Fruit fly (Drosophila melanogaster) whole organism, embryonic: ENCODE results near the gene CG9630.

Source experiments
- ATbp ChIP-seq: fragments of 200-800 bp; sonication (Bioruptor generic); optimal IDR thresholded peaks from 2 replicates; lab custom pipeline; 2017; ENCODE audit warnings: missing biosample characterization, mild to moderate bottlenecking, missing genetic modification characterization, missing genetic modification reagents
- Asciz ChIP-seq: fragments of 200-800 bp; sonication (Bioruptor generic); optimal IDR thresholded peaks from 2 replicates; lab custom pipeline; 2017; ENCODE audit warnings: missing biosample characterization, mild to moderate bottlenecking, missing genetic modification characterization, missing genetic modification reagents
- Awh ChIP-seq: fragments of 200-800 bp; sonication (Bioruptor generic); IDR thresholded peaks from 2 replicates; pipeline ENCODE4, ENCODE4 v1.3.6; 2022; ENCODE audit warnings: missing biosample characterization, missing genetic modification characterization
- BEAF-32 ChIP-seq: fragments of 200-800 bp; sonication (Bioruptor generic); optimal IDR thresholded peaks from 3 replicates; lab custom pipeline; 2017; ENCODE audit warnings: missing biosample characterization, missing genetic modification characterization, mild to moderate bottlenecking, moderate library complexity, missing genetic modification reagents
- CG10654 ChIP-seq: fragments of 200-800 bp; sonication (Bioruptor generic); optimal IDR thresholded peaks from 2 replicates; lab custom pipeline; 2016; ENCODE audit warnings: missing biosample characterization, missing genetic modification characterization
- CG14667 ChIP-seq: fragments of 200-800 bp; sonication (Bioruptor generic); IDR thresholded peaks from 2 replicates; pipeline ENCODE4 v1.3.6; 2022; ENCODE audit warnings: missing biosample characterization, missing genetic modification characterization
- CG14710 ChIP-seq: fragments of 200-800 bp; sonication (Bioruptor generic); optimal IDR thresholded peaks from 3 replicates; lab custom pipeline; 2019; ENCODE audit warnings: missing biosample characterization, mild to moderate bottlenecking, missing genetic modification characterization, moderate library complexity
- CG17186 ChIP-seq: fragments of 200-800 bp; sonication (Bioruptor generic); optimal IDR thresholded peaks from 3 replicates; lab custom pipeline; 2017; ENCODE audit warnings: missing biosample characterization, missing genetic modification reagents, missing genetic modification characterization
- CG17361 ChIP-seq: fragments of 200-800 bp; sonication (Bioruptor generic); IDR thresholded peaks from 3 replicates; pipeline ENCODE4 v1.3.6; 2022; ENCODE audit warnings: missing biosample characterization, missing genetic modification characterization
- CG17612 ChIP-seq: fragments of 200-800 bp; sonication (Bioruptor generic); IDR thresholded peaks from 2 replicates; pipeline ENCODE4 v1.3.6; 2022; ENCODE audit warnings: missing biosample characterization, missing genetic modification characterization
- CG18764 ChIP-seq: fragments of 200-800 bp; sonication (Bioruptor generic); optimal IDR thresholded peaks from 3 replicates; lab custom pipeline; 2016; ENCODE audit warnings: missing biosample characterization, missing genetic modification characterization
- CG32532 ChIP-seq: fragments of 200-800 bp; sonication (Bioruptor generic); IDR thresholded peaks from 2 replicates; pipeline ENCODE4 v1.3.6; 2022; ENCODE audit warnings: missing biosample characterization, missing genetic modification characterization
- CG4282 ChIP-seq: fragments of 200-800 bp; sonication (Bioruptor generic); optimal IDR thresholded peaks from 2 replicates; lab custom pipeline; 2016; ENCODE audit warnings: missing biosample characterization, missing genetic modification characterization
- CG6654 ChIP-seq: fragments of 200-800 bp; sonication (Bioruptor generic); optimal IDR thresholded peaks from 2 replicates; lab custom pipeline; 2017; ENCODE audit warnings: missing biosample characterization, mild to moderate bottlenecking, missing genetic modification characterization
- CG6683 ChIP-seq: fragments of 200-800 bp; sonication (Bioruptor generic); optimal IDR thresholded peaks from 2 replicates; lab custom pipeline; 2017; ENCODE audit warnings: missing biosample characterization, mild to moderate bottlenecking, missing genetic modification characterization, missing genetic modification reagents
- CG8388 ChIP-seq: fragments of 200-800 bp; sonication (Bioruptor generic); optimal IDR thresholded peaks from 2 replicates; lab custom pipeline; 2019; ENCODE audit warnings: missing biosample characterization, mild to moderate bottlenecking, missing genetic modification characterization, moderate library complexity
- CG9727 ChIP-seq: fragments of 200-800 bp; sonication (Bioruptor generic); optimal IDR thresholded peaks from 3 replicates; lab custom pipeline; 2017; ENCODE audit warnings: missing biosample characterization, mild to moderate bottlenecking, missing genetic modification characterization
- CTCF ChIP-seq: fragments of 200-800 bp; sonication (Bioruptor generic); optimal IDR thresholded peaks from 2 replicates; lab custom pipeline; 2017; ENCODE audit warnings: missing biosample characterization, mild to moderate bottlenecking, missing genetic modification characterization, moderate library complexity
- D ChIP-seq, 2 experiments: fragments of 200-800 bp in 1 of 2; fragments of >200 bp in 1 of 2; sonication (Bioruptor generic) in 1 of 2; optimal IDR thresholded peaks; 2 replicates in 1 of 2; 3 replicates in 1 of 2; lab custom pipeline; 2017; ENCODE audit warnings: mild to moderate bottlenecking in 1 of 2, missing biosample characterization in 1 of 2, missing genetic modification characterization in 1 of 2, missing genetic modification reagents in 1 of 2
- Ets65A ChIP-seq: fragments of 200-800 bp; sonication (Bioruptor generic); peaks from one replicate; lab custom pipeline; 2016; ENCODE audit warnings: missing biosample characterization, missing genetic modification characterization
- HHEX ChIP-seq: fragments of 200-800 bp; sonication (Bioruptor generic); optimal IDR thresholded peaks from 3 replicates; lab custom pipeline; 2017; ENCODE audit warnings: missing biosample characterization, mild to moderate bottlenecking, missing genetic modification characterization, missing genetic modification reagents
- HLH3B ChIP-seq: fragments of 200-800 bp; sonication (Bioruptor generic); IDR thresholded peaks from 2 replicates; pipeline ENCODE4 v1.3.6; 2022; ENCODE audit warnings: missing biosample characterization, missing genetic modification characterization
- HLH54F ChIP-seq: fragments of 200-800 bp; sonication (Bioruptor generic); optimal IDR thresholded peaks from 3 replicates; lab custom pipeline; 2016; ENCODE audit warnings: missing biosample characterization, missing genetic modification characterization
- Hr78 ChIP-seq, 2 experiments: fragments of 200-800 bp in 1 of 2; fragments of >200 bp in 1 of 2; sonication (Bioruptor generic) in 1 of 2; optimal IDR thresholded peaks; 2 replicates each; lab custom pipeline; 2017 to 2019; ENCODE audit warnings: missing biosample characterization in 2 of 2, missing genetic modification characterization in 2 of 2, mild to moderate bottlenecking in 1 of 2, moderate library complexity in 1 of 2
- Kr ChIP-seq: fragments of 200-800 bp; sonication (Bioruptor generic); optimal IDR thresholded peaks from 2 replicates; lab custom pipeline; 2017; ENCODE audit warnings: missing biosample characterization, mild to moderate bottlenecking, missing genetic modification characterization
- Mes4 ChIP-seq: fragments of 200-800 bp; sonication (Bioruptor generic); optimal IDR thresholded peaks from 2 replicates; lab custom pipeline; 2016; ENCODE audit warnings: missing biosample characterization, missing genetic modification characterization
- NC2α ChIP-seq: fragments of 200-800 bp; sonication (Bioruptor generic); optimal IDR thresholded peaks from 2 replicates; lab custom pipeline; 2016; ENCODE audit warnings: missing biosample characterization, missing genetic modification characterization
- NK7.1 ChIP-seq: fragments of 200-800 bp; sonication (Bioruptor generic); optimal IDR thresholded peaks from 3 replicates; lab custom pipeline; 2016; ENCODE audit warnings: missing biosample characterization, missing genetic modification characterization
- Opbp ChIP-seq: fragments of 200-800 bp; sonication (Bioruptor generic); IDR thresholded peaks from 3 replicates; pipeline ENCODE4 v1.3.6; 2022; ENCODE audit warnings: missing biosample characterization, missing genetic modification characterization; ENCODE audit not compliant: partially characterized antibody
- Sin3A ChIP-seq: fragments of >200 bp; optimal IDR thresholded peaks from 2 replicates; lab custom pipeline; 2018
- Sox100B ChIP-seq: fragments of 200-800 bp; sonication (Bioruptor generic); optimal IDR thresholded peaks from 3 replicates; lab custom pipeline; 2018; ENCODE audit warnings: missing biosample characterization, mild to moderate bottlenecking, missing genetic modification characterization
- aop ChIP-seq: fragments of 200-800 bp; sonication (Bioruptor generic); IDR thresholded peaks from 2 replicates; pipeline ENCODE4 v1.3.6; 2022; ENCODE audit warnings: missing biosample characterization, missing genetic modification characterization
- cad ChIP-seq: fragments of >200 bp; optimal IDR thresholded peaks from 2 replicates; lab custom pipeline; 2017; ENCODE audit warnings: missing biosample characterization, missing genetic modification characterization
- dimm ChIP-seq: fragments of 200-800 bp; sonication (Bioruptor generic); IDR thresholded peaks from 2 replicates; pipeline ENCODE4 v1.3.6; 2022; ENCODE audit warnings: missing biosample characterization, missing genetic modification characterization
- dmrt11E ChIP-seq: fragments of 200-800 bp; sonication (Bioruptor generic); optimal IDR thresholded peaks from 3 replicates; lab custom pipeline; 2018; ENCODE audit warnings: missing biosample characterization, mild to moderate bottlenecking, missing genetic modification characterization, moderate library complexity
- dysf ChIP-seq: fragments of 200-800 bp; sonication (Bioruptor generic); IDR thresholded peaks from 3 replicates; pipeline ENCODE4 v1.3.6; 2022; ENCODE audit warnings: missing biosample characterization, missing genetic modification characterization
- grn ChIP-seq: fragments of 200-800 bp; sonication (Bioruptor generic); optimal IDR thresholded peaks from 3 replicates; lab custom pipeline; 2017; ENCODE audit warnings: missing biosample characterization, missing genetic modification characterization
- hth ChIP-seq: fragments of >200 bp; optimal IDR thresholded peaks from 2 replicates; lab custom pipeline; 2017; ENCODE audit warnings: inconsistent platforms
- ind ChIP-seq: fragments of 200-800 bp; sonication (Bioruptor generic); optimal IDR thresholded peaks from 3 replicates; lab custom pipeline; 2016; ENCODE audit warnings: missing biosample characterization, missing genetic modification characterization
- insv ChIP-seq, 2 experiments: fragments of 200-800 bp; sonication (Bioruptor generic); optimal IDR thresholded peaks; 3 replicates each; lab custom pipeline; 2016 to 2018; ENCODE audit warnings: missing biosample characterization in 2 of 2, missing genetic modification characterization in 2 of 2
- lmd ChIP-seq: fragments of 200-800 bp; sonication (Bioruptor generic); IDR thresholded peaks from 2 replicates; pipeline ENCODE4 v1.3.6; 2022; ENCODE audit warnings: missing biosample characterization, missing genetic modification characterization
- lola ChIP-seq, 3 experiments: fragments of >200 bp in 2 of 3; fragments of 200-800 bp in 1 of 3; sonication (Bioruptor generic) in 1 of 3; optimal IDR thresholded peaks; 2 replicates each; lab custom pipeline; 2017 to 2019; ENCODE audit warnings: missing biosample characterization in 3 of 3, missing genetic modification characterization in 3 of 3, mild to moderate bottlenecking in 1 of 3, moderate library complexity in 1 of 3
- maf-S ChIP-seq: fragments of 200-800 bp; sonication (Bioruptor generic); optimal IDR thresholded peaks from 2 replicates; lab custom pipeline; 2016; ENCODE audit warnings: missing biosample characterization, missing genetic modification characterization
- pho ChIP-seq: fragments of 200-800 bp; sonication (Bioruptor generic); optimal IDR thresholded peaks from 2 replicates; lab custom pipeline; 2016; ENCODE audit warnings: missing biosample characterization, missing genetic modification characterization
- rib ChIP-seq: fragments of 200-800 bp; sonication (Bioruptor generic); IDR thresholded peaks from 2 replicates; pipeline ENCODE4 v1.3.6; 2022; ENCODE audit warnings: missing biosample characterization, missing genetic modification characterization
- scrt ChIP-seq: fragments of 200-800 bp; sonication (Bioruptor generic); optimal IDR thresholded peaks from 2 replicates; lab custom pipeline; 2018; ENCODE audit warnings: missing biosample characterization, mild to moderate bottlenecking, missing genetic modification characterization, moderate library complexity
- sd ChIP-seq: fragments of 200-800 bp; sonication (Bioruptor generic); optimal IDR thresholded peaks from 3 replicates; lab custom pipeline; 2018; ENCODE audit warnings: missing biosample characterization, mild to moderate bottlenecking, missing genetic modification characterization, moderate library complexity
- sens ChIP-seq: fragments of 200-800 bp; sonication (Bioruptor generic); peaks from one replicate; lab custom pipeline; 2016; ENCODE audit warnings: missing biosample characterization, missing genetic modification characterization
- slbo ChIP-seq: fragments of 200-800 bp; sonication (Bioruptor generic); IDR thresholded peaks from 2 replicates; pipeline ENCODE4 v1.3.6; 2022; ENCODE audit warnings: missing biosample characterization, missing genetic modification characterization
- usp ChIP-seq: fragments of >200 bp; optimal IDR thresholded peaks from 2 replicates; lab custom pipeline; 2017; ENCODE audit warnings: missing biosample characterization, missing genetic modification characterization

The CG9630 gene

dm6 chr3R:8239472-8240301, 30.0 kb downstream of the CG9630 start (continued):
- TF ChIP-seq grn (peak; percentile 6), dysf (GFP tag; lab: Robert Waterston, UW) (peak; percentile 85), pho (GFP tag; lab: Kevin White, UChicago) (peak; percentile 87), ATbp (peak; percentile 84), slbo (peak; percentile 73), CG17612 (GFP tag; lab: Robert Waterston, UW) (no peak), CG32532 (GFP tag; lab: Robert Waterston, UW) (peak; percentile 84), cad (GFP tag; lab: Kevin White, UChicago) (no peak), CG14667 (GFP tag; lab: Robert Waterston, UW) (peak; percentile 41; the same call in 1 of the 2 replicates), Asciz (GFP tag; lab: Kevin White, UChicago) (peak; percentile 94), Sin3A (no peak), Awh (peak; percentile 48), Opbp (GFP tag; lab: Robert Waterston, UW) (no peak), HLH54F (GFP tag; lab: Kevin White, UChicago) (peak; percentile 61), CG18764 (GFP tag; lab: Kevin White, UChicago) (peak; percentile 62), sd (tag; lab: Kevin White, UChicago) (peak; percentile 63), hth (no peak), lmd (GFP tag; lab: Robert Waterston, UW) (peak; percentile 73), D (optimal IDR thresholded peaks at IDR 0.05; lab: Kevin White, UChicago) (no peak), D (GFP tag; optimal IDR thresholded peaks at IDR 0.05; lab: Kevin White, UChicago) (peak; percentile 93), maf-S (GFP tag; lab: Kevin White, UChicago) (peak; percentile 65), NC2α (peak; percentile 45), scrt (GFP tag; lab: Kevin White, UChicago) (peak; percentile 79), Kr (GFP tag; lab: Kevin White, UChicago) (no peak), CG6683 (GFP tag; lab: Kevin White, UChicago) (peak; percentile 76), rib (peak; percentile 41; the same call in 1 of the 2 replicates), HLH3B (GFP tag; lab: Robert Waterston, UW) (peak; percentile 37), Hr78 (GFP tag; optimal IDR thresholded peaks at IDR 0.05; lab: Kevin White, UChicago) (peak in 1 of 2 experiments; percentile 87), BEAF-32 (GFP tag; lab: Kevin White, UChicago) (peak; percentile 1), Sox100B (GFP tag; lab: Kevin White, UChicago) (peak; percentile 98), ind (GFP tag; lab: Kevin White, UChicago) (peak; percentile 80), CG8388 (GFP tag; lab: Kevin White, UChicago) (peak; percentile 87), CG17186 (GFP tag; lab: Kevin White, UChicago) (no peak), usp (GFP tag; lab: Kevin White, UChicago) (no peak), CG10654 (peak; percentile 74), CG17361 (GFP tag; lab: Robert Waterston, UW) (peak; percentile 99), CG9727 (peak; percentile 96), Mes4 (GFP tag; lab: Kevin White, UChicago) (peak; percentile 51), CG14710 (tag; lab: Kevin White, UChicago) (peak; percentile 91), HHEX (peak; percentile 90), CG4282 (no peak), CG6654 (GFP tag; lab: Kevin White, UChicago) (peak; percentile 79), lola (GFP tag; optimal IDR thresholded peaks at IDR 0.05; lab: Kevin White, UChicago) (peak in 1 of 3 experiments; percentile 95), sens (GFP tag; lab: Kevin White, UChicago) (peak; percentile 98), dmrt11E (peak; percentile 80), NK7.1 (peak; percentile 64), Ets65A (peak; percentile 78), aop (GFP tag; lab: Robert Waterston, UW) (no peak), CTCF (GFP tag; lab: Kevin White, UChicago) (peak; percentile 47), dimm (GFP tag; lab: Robert Waterston, UW) (no peak), insv (GFP tag; optimal IDR thresholded peaks at IDR 0.05; lab: Kevin White, UChicago) (peak in 1 of 2 experiments; percentile 71)
